Worm (Caenorhabditis elegans) whole organism, L4/young adult: ENCODE results near the gene F53G2.1.

Experiments used
- W03F9.2 ChIP-seq: fragments of 150-350 bp; optimal IDR thresholded peaks from 2 replicates; lab custom pipeline; 2014; ENCODE audit warnings: missing biosample characterization, missing genetic modification characterization
- dao-5 ChIP-seq: sonication (generic microtip); optimal IDR thresholded peaks from 2 replicates; lab custom pipeline; 2016; ENCODE audit warnings: missing genotype, missing genetic modification characterization, moderate library complexity, missing compliant biosample characterization
- him-1 ChIP-seq: sonication (generic microtip); optimal IDR thresholded peaks from 2 replicates; lab custom pipeline; 2016; ENCODE audit warnings: missing genotype, missing genetic modification reagents, missing genetic modification characterization, missing compliant biosample characterization

DNA sequence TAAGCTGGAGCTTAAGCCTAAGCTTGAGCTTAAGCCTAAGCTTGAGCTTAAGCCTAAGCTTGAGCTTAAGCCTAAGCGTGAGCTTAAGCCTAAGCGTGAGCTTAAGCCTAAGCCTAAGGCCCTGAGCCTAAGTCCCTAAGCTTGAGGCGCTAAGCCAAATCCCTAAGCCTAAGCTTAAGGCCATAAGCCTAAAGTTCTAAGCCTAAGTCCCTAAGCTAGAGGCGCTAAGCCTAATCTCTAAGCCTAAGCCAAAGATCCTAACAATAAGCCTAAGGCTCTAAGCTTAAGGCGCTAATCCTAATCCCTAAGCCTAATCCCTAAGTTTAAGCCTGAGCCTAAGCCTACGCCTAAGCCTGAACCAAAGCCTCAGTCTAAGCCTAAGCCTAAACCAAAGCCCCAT is 37.2 kb downstream of the F53G2.1 start:
- TF ChIP-seq him-1 (tag; lab: Kevin White, UChicago) (no peak), W03F9.2 (tag; lab: Kevin White, UChicago) (no peak), dao-5 (no peak)
